Worm (Caenorhabditis elegans) whole organism, L4 larva: ENCODE measurements around the gene sav-1.

Experiments
- F44E2.7 ChIP-seq: fragments of 200-800 bp; sonication (Bioruptor generic); IDR thresholded peaks from 2 replicates; pipeline ENCODE4 v2.1.2; 2022; ENCODE audit warnings: missing genetic modification characterization, missing compliant biosample characterization
- T20F7.1 ChIP-seq: fragments of 200-800 bp; sonication (Bioruptor generic); optimal IDR thresholded peaks from 2 replicates; lab custom pipeline; 2018; ENCODE audit warnings: mild to moderate bottlenecking, missing genetic modification characterization, missing compliant biosample characterization
- ZK337.2 ChIP-seq: fragments of 200-800 bp; sonication (Bioruptor generic); IDR thresholded peaks from 2 replicates; pipeline ENCODE4 v1.3.6; 2022; ENCODE audit warnings: missing genetic modification reagents, missing genetic modification characterization, missing compliant biosample characterization
- aha-1 ChIP-seq: fragments of 150-350 bp; peaks from one replicate; lab custom pipeline; 2014; ENCODE audit warnings: missing biosample characterization, missing genetic modification characterization
- attf-4 ChIP-seq: sonication (generic microtip); optimal IDR thresholded peaks from 3 replicates; lab custom pipeline; 2017; ENCODE audit warnings: missing biosample characterization, missing genetic modification characterization
- ceh-44 ChIP-seq: fragments of 200-800 bp; sonication (Bioruptor generic); IDR thresholded peaks from 2 replicates; pipeline ENCODE4 v1.3.6; 2022; ENCODE audit warnings: missing genetic modification reagents, missing genetic modification characterization, missing compliant biosample characterization
- ctbp-1 ChIP-seq: fragments of 200-800 bp; sonication (Bioruptor generic); IDR thresholded peaks from 2 replicates; pipeline ENCODE4 v1.3.6; 2022; ENCODE audit warnings: missing genetic modification reagents, missing genetic modification characterization, missing compliant biosample characterization
- daf-16 ChIP-seq, 3 experiments: sonication (generic microtip); optimal IDR thresholded peaks; 2 replicates each; lab custom pipeline; 2016 to 2017; ENCODE audit warnings: missing genetic modification characterization in 3 of 3, missing genetic modification reagents in 3 of 3, mild to moderate bottlenecking in 2 of 3, missing compliant biosample characterization in 2 of 3, missing biosample characterization in 1 of 3, moderate library complexity in 1 of 3
- dmd-6 ChIP-seq: fragments of 200-800 bp; sonication (Bioruptor generic); IDR thresholded peaks from 2 replicates; pipeline ENCODE4 v1.3.6; 2022; ENCODE audit warnings: missing genetic modification reagents, missing genetic modification characterization, missing compliant biosample characterization
- dmd-9 ChIP-seq: fragments of 200-800 bp; sonication (Bioruptor generic); IDR thresholded peaks from 2 replicates; pipeline ENCODE4 v1.3.6; 2022; ENCODE audit warnings: missing genetic modification reagents, missing genetic modification characterization, missing compliant biosample characterization
- dve-1 ChIP-seq: sonication (generic microtip); optimal IDR thresholded peaks from 2 replicates; lab custom pipeline; 2017; ENCODE audit warnings: antibody characterized with exemption, mild to moderate bottlenecking, missing genetic modification characterization, missing compliant biosample characterization; ENCODE audit not compliant: insufficient read depth
- egl-43 ChIP-seq: fragments of 200-800 bp; sonication (Bioruptor generic); IDR thresholded peaks from 2 replicates; pipeline ENCODE4 v1.3.6; 2022; ENCODE audit warnings: missing genetic modification reagents, missing genetic modification characterization, missing compliant biosample characterization
- hif-1 ChIP-seq, 2 experiments: sonication (generic microtip); optimal IDR thresholded peaks; 2 replicates each; lab custom pipeline; 2016 to 2017; ENCODE audit warnings: missing compliant biosample characterization in 2 of 2, missing genetic modification characterization in 2 of 2, missing genetic modification reagents in 2 of 2, missing genotype in 2 of 2, mild to moderate bottlenecking in 1 of 2
- hlh-11 ChIP-seq: fragments of 200-800 bp; sonication (Bioruptor generic); optimal IDR thresholded peaks from 2 replicates; lab custom pipeline; 2018; ENCODE audit warnings: mild to moderate bottlenecking, missing genetic modification characterization, missing compliant biosample characterization
- hlh-30 ChIP-seq: sonication (generic microtip); optimal IDR thresholded peaks from 2 replicates; lab custom pipeline; 2017; ENCODE audit warnings: antibody characterized with exemption, mild to moderate bottlenecking, missing genetic modification characterization, missing compliant biosample characterization; ENCODE audit not compliant: insufficient read depth
- hmg-1.1 ChIP-seq: fragments of 200-800 bp; sonication (Bioruptor generic); IDR thresholded peaks from 2 replicates; pipeline ENCODE4 v1.3.6; 2022; ENCODE audit warnings: missing genetic modification reagents, missing genetic modification characterization, missing compliant biosample characterization
- jun-1 ChIP-seq: fragments of 150-350 bp; optimal IDR thresholded peaks from 2 replicates; lab custom pipeline; 2014; ENCODE audit warnings: missing biosample characterization, missing genetic modification reagents, missing genetic modification characterization
- lin-15B ChIP-seq: fragments of 150-350 bp; sonication (generic microtip); optimal IDR thresholded peaks from 3 replicates; lab custom pipeline; 2014; ENCODE audit warnings: missing biosample characterization, missing genetic modification characterization
- lir-3 ChIP-seq: sonication (generic microtip); optimal IDR thresholded peaks from 2 replicates; lab custom pipeline; 2016; ENCODE audit warnings: mild to moderate bottlenecking, missing genetic modification characterization, missing compliant biosample characterization
- lsy-2 ChIP-seq, 2 experiments: fragments of 150-350 bp in 1 of 2; sonication (generic microtip) in 1 of 2; optimal IDR thresholded peaks; 2 replicates each; lab custom pipeline; 2014 to 2017; ENCODE audit warnings: missing biosample characterization in 2 of 2, missing genetic modification characterization in 2 of 2
- mdl-1 ChIP-seq, 2 experiments: fragments of 150-350 bp in 1 of 2; sonication (generic microtip) in 1 of 2; optimal IDR thresholded peaks; 2 replicates each; lab custom pipeline; 2014 to 2017; ENCODE audit warnings: missing biosample characterization in 2 of 2, missing genetic modification characterization in 2 of 2
- mep-1 ChIP-seq: fragments of 150-350 bp; sonication (generic microtip); optimal IDR thresholded peaks from 3 replicates; lab custom pipeline; 2014; ENCODE audit warnings: missing biosample characterization, missing genetic modification characterization
- mes-2 ChIP-seq: sonication (generic microtip); optimal IDR thresholded peaks from 2 replicates; lab custom pipeline; 2016; ENCODE audit warnings: missing genotype, mild to moderate bottlenecking, missing genetic modification characterization, missing compliant biosample characterization; ENCODE audit not compliant: poor library complexity, severe bottlenecking
- mxl-3 ChIP-seq: fragments of 200-800 bp; sonication (Bioruptor generic); optimal IDR thresholded peaks from 2 replicates; lab custom pipeline; 2018; ENCODE audit warnings: mild to moderate bottlenecking, missing genetic modification characterization, missing compliant biosample characterization
- nhr-102 ChIP-seq: sonication (generic microtip); optimal IDR thresholded peaks from 2 replicates; lab custom pipeline; 2016; ENCODE audit warnings: mild to moderate bottlenecking, missing genetic modification characterization, moderate library complexity, missing compliant biosample characterization
- nhr-11 ChIP-seq: fragments of 150-350 bp; optimal IDR thresholded peaks from 2 replicates; lab custom pipeline; 2014; ENCODE audit warnings: missing biosample characterization, missing genetic modification characterization
- nhr-111 ChIP-seq: fragments of 200-800 bp; sonication (Bioruptor generic); optimal IDR thresholded peaks from 2 replicates; lab custom pipeline; 2018; ENCODE audit warnings: mild to moderate bottlenecking, missing genetic modification characterization, missing compliant biosample characterization
- nhr-25 ChIP-seq: sonication (generic microtip); optimal IDR thresholded peaks from 2 replicates; lab custom pipeline; 2017; ENCODE audit warnings: missing genetic modification characterization, mild to moderate bottlenecking, missing compliant biosample characterization, antibody characterized with exemption, moderate library complexity, borderline replicate concordance; ENCODE audit not compliant: insufficient read depth
- nhr-48 ChIP-seq: sonication (generic microtip); optimal IDR thresholded peaks from 2 replicates; lab custom pipeline; 2016; ENCODE audit warnings: mild to moderate bottlenecking, missing genetic modification characterization, missing compliant biosample characterization
- nhr-76 ChIP-seq: fragments of 150-350 bp; optimal IDR thresholded peaks from 2 replicates; lab custom pipeline; 2014; ENCODE audit warnings: missing biosample characterization, missing genetic modification characterization
- rbr-2 ChIP-seq: sonication (generic microtip); optimal IDR thresholded peaks from 2 replicates; lab custom pipeline; 2016; ENCODE audit warnings: missing genotype, missing genetic modification characterization, missing compliant biosample characterization
- saeg-2 ChIP-seq: fragments of 200-800 bp; sonication (Bioruptor generic); IDR thresholded peaks from 2 replicates; pipeline ENCODE4 v1.3.6; 2022; ENCODE audit warnings: missing genetic modification reagents, missing genetic modification characterization, missing compliant biosample characterization
- set-16 ChIP-seq: fragments of 200-800 bp; sonication (Bioruptor generic); IDR thresholded peaks from 2 replicates; pipeline ENCODE4 v1.3.6; 2022; ENCODE audit warnings: missing genetic modification reagents, missing genetic modification characterization, missing compliant biosample characterization
- spr-3 ChIP-seq: fragments of 200-800 bp; sonication (Bioruptor generic); optimal IDR thresholded peaks from 2 replicates; lab custom pipeline; 2018; ENCODE audit warnings: mild to moderate bottlenecking, missing genetic modification characterization, missing compliant biosample characterization
- tra-1 ChIP-seq: fragments of 200-800 bp; sonication (Bioruptor generic); IDR thresholded peaks from 2 replicates; pipeline ENCODE4 v1.3.6; 2022; ENCODE audit warnings: missing genetic modification reagents, missing genetic modification characterization, missing compliant biosample characterization
- unc-130 ChIP-seq: sonication (generic microtip); optimal IDR thresholded peaks from 2 replicates; lab custom pipeline; 2016; ENCODE audit warnings: missing genetic modification reagents, missing genetic modification characterization, missing compliant biosample characterization
- unc-62 ChIP-seq, 3 experiments: fragments of 150-350 bp in 1 of 3; sonication (generic microtip); optimal IDR thresholded peaks in 2 of 3; peaks in 1 of 3; 1 replicate in 1 of 3; 2 replicates in 2 of 3; lab custom pipeline; 2014 to 2017; ENCODE audit warnings: missing biosample characterization in 3 of 3, missing genetic modification characterization in 3 of 3, missing genetic modification reagents in 3 of 3, missing genotype in 1 of 3
- zag-1 ChIP-seq: fragments of 150-350 bp; optimal IDR thresholded peaks from 2 replicates; lab custom pipeline; 2014; ENCODE audit warnings: missing biosample characterization, missing genetic modification characterization
- ztf-11 ChIP-seq: fragments of 150-350 bp; optimal IDR thresholded peaks from 2 replicates; lab custom pipeline; 2014; ENCODE audit warnings: missing biosample characterization, missing genetic modification characterization

Gene sav-1

DNA sequence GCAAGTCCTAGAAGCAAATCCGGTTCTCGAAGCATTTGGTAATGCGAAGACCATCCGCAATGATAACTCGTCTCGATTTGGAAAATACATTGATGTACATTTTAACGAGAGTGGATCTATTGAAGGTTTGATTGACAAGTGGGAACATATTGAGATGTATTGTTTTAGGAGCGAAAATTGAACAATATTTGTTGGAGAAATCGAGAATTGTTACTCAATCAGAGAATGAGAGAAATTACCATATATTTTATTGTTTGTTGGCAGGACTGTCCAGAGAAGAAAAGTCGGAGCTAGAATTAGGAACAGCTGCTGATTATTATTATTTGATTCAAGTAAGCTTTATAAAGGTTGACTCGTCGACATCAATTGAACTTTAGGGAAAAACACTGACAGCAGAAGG lies 17.5 kb upstream of the sav-1 start:
- no peak for TF ChIP-seq lin-15B (tag; lab: Kevin White, UChicago)
- TF ChIP-seq mes-2 (tag; lab: Kevin White, UChicago) = no peak
- TF ChIP-seq nhr-111 (GFP tag; lab: Kevin White, UChicago) = no peak
- no peak for TF ChIP-seq lir-3
- TF ChIP-seq saeg-2 (GFP tag; lab: Robert Waterston, UW) = no peak
- TF ChIP-seq aha-1 (tag; lab: Kevin White, UChicago) = peak; percentile 96
- no peak for TF ChIP-seq zag-1

DNA sequence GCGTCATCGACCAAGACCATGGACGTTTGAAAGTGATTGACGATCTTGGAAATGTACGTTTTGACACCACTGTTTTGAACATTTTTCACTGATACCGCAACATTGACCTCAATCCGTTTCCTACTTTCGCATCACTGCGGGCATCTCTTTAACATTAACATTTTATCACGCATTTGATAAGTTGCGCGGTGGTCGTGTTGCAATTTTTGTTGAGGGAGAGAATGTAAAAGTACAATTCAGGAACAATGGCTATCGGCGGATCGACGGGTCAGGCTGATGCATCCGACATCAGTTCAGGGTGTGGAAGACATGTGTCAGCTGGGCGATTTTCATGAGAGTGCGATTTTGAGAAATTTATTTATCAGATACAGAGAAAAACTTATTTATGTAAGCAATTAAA lies 16.3 kb upstream of the sav-1 start:
- TF ChIP-seq mxl-3 (GFP tag; lab: Kevin White, UChicago) = peak; percentile 0
- TF ChIP-seq egl-43 = no peak
- TF ChIP-seq, all 104 proteins: peak for 1

DNA sequence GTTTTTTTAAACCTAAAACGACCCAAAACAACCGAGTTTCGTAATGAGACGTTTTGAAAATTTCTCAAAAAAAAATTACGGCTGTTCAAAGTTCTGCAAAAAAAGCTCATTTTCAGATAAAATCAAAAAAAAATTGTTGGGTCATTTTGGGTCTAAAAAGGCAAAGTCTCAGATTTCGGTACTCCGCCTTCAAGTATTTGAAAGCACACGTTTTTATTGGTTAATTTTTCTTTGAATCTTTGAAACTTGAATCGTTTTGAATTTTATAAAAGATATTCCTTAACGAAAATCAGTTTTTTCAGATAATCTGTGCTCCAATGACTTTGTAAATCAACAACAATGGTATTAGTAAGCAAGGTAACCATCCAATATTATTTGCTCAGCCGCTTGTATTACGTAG lies 15.8 kb upstream of the sav-1 start, which contains the start of gene hum-6:
hum-6 (plus strand) TSS at position 301 of the 400 bp plus-strand sequence.
- TF ChIP-seq rbr-2 (no peak), nhr-76 (no peak), lsy-2 (tag; optimal IDR thresholded peaks at IDR 0.05; lab: Kevin White, UChicago) (no peak), set-16 (GFP tag; lab: Robert Waterston, UW) (no peak), ztf-11 (tag; lab: Kevin White, UChicago) (no peak), nhr-102 (no peak), tra-1 (no peak)

- TF ChIP-seq set-16 (GFP tag; lab: Robert Waterston, UW) (peak; percentile 84), ctbp-1 (no peak), T20F7.1 (GFP tag; lab: Kevin White, UChicago) (no peak)
Measured at ce11 chrX:2301821-2302220, 14.8 kb upstream of the sav-1 start.

DNA sequence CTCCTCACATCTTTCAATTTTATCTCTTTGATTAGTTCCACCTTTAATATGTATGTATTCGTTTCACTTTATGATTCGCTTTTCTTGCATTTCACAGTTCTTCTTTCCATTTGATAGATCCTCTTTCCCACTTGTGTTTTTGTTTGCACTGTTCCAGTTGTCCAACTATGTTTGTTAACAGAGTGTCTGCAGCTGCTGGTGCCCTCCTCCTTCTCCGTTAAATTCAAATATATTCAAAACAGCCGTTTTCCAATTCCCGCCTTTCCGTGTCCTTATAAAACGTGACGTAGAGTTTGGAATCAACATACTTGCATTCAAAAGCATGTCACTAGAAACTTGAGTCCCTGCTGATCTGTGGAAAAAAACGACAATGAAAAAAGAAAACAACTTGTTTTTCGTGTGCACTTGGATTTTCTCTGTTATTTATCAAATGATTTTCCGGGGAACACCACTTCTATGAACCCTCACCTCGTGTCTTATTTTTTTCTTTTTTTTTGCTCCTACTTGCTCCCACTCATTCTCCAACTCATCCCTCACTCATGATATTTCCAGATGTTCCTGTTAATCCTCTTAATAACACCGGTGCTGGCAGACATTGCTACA lies 7.3 kb upstream of the sav-1 start, which contains the start of gene T10H10.2:
T10H10.2 (plus strand) TSS at position 553 of the 603 bp plus-strand sequence.
- TF ChIP-seq unc-62 (GFP tag; optimal IDR thresholded peaks at IDR 0.05 in 1 of 2; lab: Kevin White, UChicago) (peak in 1 of 2 experiments; percentile 94), unc-62 (tag; optimal IDR thresholded peaks at IDR 0.05; lab: Kevin White, UChicago) (no peak), F44E2.7 (GFP tag; lab: Robert Waterston, UW) (no peak), mdl-1 (tag; optimal IDR thresholded peaks at IDR 0.05; lab: Kevin White, UChicago) (no peak), ceh-44 (GFP tag; lab: Robert Waterston, UW) (no peak), nhr-48 (tag; lab: Kevin White, UChicago) (no peak)

- TF ChIP-seq dmd-9 (GFP tag; lab: Robert Waterston, UW) = 0 out of 2 replicates have a peak, but pooled peaks have one; percentile 25
- no peak for TF ChIP-seq spr-3
- TF ChIP-seq nhr-11 (tag; lab: Kevin White, UChicago) = peak; percentile 31
- no peak for TF ChIP-seq attf-4 (tag; lab: Kevin White, UChicago)
- TF ChIP-seq dmd-6 (GFP tag; lab: Robert Waterston, UW) = peak; percentile 57
- TF ChIP-seq lsy-2 (tag; optimal IDR thresholded peaks at IDR 0.05; lab: Kevin White, UChicago) = peak in 1 of 2 experiments; percentile 36
- TF ChIP-seq nhr-25 = peak; percentile 2
- no peak for TF ChIP-seq unc-130 (GFP tag; lab: Kevin White, UChicago)
- 0 out of 2 replicates have a peak, but pooled peaks have one; percentile 25 for TF ChIP-seq ZK337.2 (GFP tag; lab: Robert Waterston, UW)
- TF ChIP-seq hlh-11 (tag; lab: Kevin White, UChicago) = peak; percentile 83
- peak in 1 of 2 experiments; percentile 53 for TF ChIP-seq hif-1 (tag; optimal IDR thresholded peaks at IDR 0.05; lab: Kevin White, UChicago)
- no peak for TF ChIP-seq jun-1 (tag; lab: Kevin White, UChicago)
- peak; percentile 51 for TF ChIP-seq dve-1 (tag; lab: Kevin White, UChicago)
- peak in 1 of 2 experiments; percentile 1 for TF ChIP-seq mdl-1 (tag; optimal IDR thresholded peaks at IDR 0.05; lab: Kevin White, UChicago)
- peak; percentile 67 for TF ChIP-seq mxl-3 (GFP tag; lab: Kevin White, UChicago)
- TF ChIP-seq daf-16 (GFP tag; optimal IDR thresholded peaks at IDR 0.05; lab: Kevin White, UChicago) = peak in 1 of 2 experiments; percentile 41
- TF ChIP-seq daf-16 (tag; optimal IDR thresholded peaks at IDR 0.05; lab: Kevin White, UChicago) = peak; percentile 43
- TF ChIP-seq hmg-1.1 = peak; percentile 58; the same call in 1 of the 2 replicates
- TF ChIP-seq hlh-30 (tag; lab: Kevin White, UChicago) = peak; percentile 54
- TF ChIP-seq tra-1 = no peak
- peak; percentile 41 for TF ChIP-seq mep-1 (tag; lab: Kevin White, UChicago)
Measured at ce11 chrX:2287977-2288387, 990 bp upstream of the sav-1 start.
